Worm (Caenorhabditis elegans) whole organism, midembryonic: ENCODE measurements around the gene sas-1.

Experiments used
- cog-1 ChIP-seq: sonication (generic microtip); optimal IDR thresholded peaks from 2 replicates; lab custom pipeline; 2016; ENCODE audit warnings: missing genetic modification characterization, missing compliant biosample characterization
- klf-2 ChIP-seq: fragments of 200-800 bp; sonication (Bioruptor generic); conservative IDR thresholded peaks from 2 replicates; pipeline ENCODE4 v1.3.6; 2022; ENCODE audit warnings: missing genetic modification reagents, missing genetic modification characterization, missing compliant biosample characterization
- ztf-23 ChIP-seq: fragments of 200-800 bp; sonication (Bioruptor generic); IDR thresholded peaks from 2 replicates; pipeline ENCODE4 v1.3.6; 2022; ENCODE audit warnings: missing genetic modification reagents, missing genetic modification characterization, missing compliant biosample characterization

DNA sequence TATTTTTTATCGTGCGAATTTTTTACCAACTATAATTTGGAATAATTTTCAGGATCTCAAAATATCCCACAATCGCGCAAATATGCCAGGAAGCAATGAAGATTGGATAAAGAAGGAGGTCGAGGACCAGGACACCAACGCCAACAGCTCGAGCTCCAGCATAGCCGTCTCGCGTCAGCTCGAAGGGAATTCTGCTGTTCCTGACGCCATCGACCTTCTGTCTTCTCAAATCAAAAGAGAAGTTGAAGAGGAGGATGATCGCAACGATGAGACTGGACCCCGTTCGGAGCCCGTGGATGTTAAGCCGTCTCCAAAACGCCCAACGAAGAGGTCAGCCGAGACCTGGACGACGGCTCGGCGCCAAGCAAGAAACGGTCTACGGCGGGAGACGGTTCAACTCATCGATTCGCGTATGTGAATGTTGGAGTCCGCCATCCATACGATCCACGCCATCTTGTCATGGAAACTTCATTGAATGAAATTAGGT is 47.1 kb downstream of the sas-1 start, which contains the start of gene Y111B2A.21:
- TF ChIP-seq cog-1 (tag; lab: Kevin White, UChicago) = no peak
- no peak for TF ChIP-seq ztf-23 (GFP tag; lab: Robert Waterston, UW)
- TF ChIP-seq klf-2 (GFP tag; lab: Robert Waterston, UW) = no peak
